Worm (Caenorhabditis elegans): ENCODE data around the gene ZK287.7.

ce11 chrV:9703549-9703948, 10.7 kb downstream of the ZK287.7 start:
- no peak for TF ChIP-seq him-1 (tag; optimal IDR thresholded peaks at IDR 0.05)
- TF ChIP-seq dao-5 (tag; optimal IDR thresholded peaks at IDR 0.05), result no peak

Data from whole organism, L4/young adult.